Worm (Caenorhabditis elegans) whole organism, L2 larva: ENCODE measurements around the gene decr-1.2.

ENCODE experiments used
- nhr-11 ChIP-seq: fragments of 150-350 bp; optimal IDR thresholded peaks from 2 replicates; lab custom pipeline; 2014; ENCODE audit warnings: missing biosample characterization, missing genetic modification characterization
- nhr-23 ChIP-seq: fragments of 150-350 bp; optimal IDR thresholded peaks from 2 replicates; lab custom pipeline; 2014; ENCODE audit warnings: missing biosample characterization, missing genetic modification reagents, missing genetic modification characterization
- unc-39 ChIP-seq: fragments of 150-350 bp; optimal IDR thresholded peaks from 2 replicates; lab custom pipeline; 2014; ENCODE audit warnings: missing biosample characterization, missing genetic modification characterization

- no peak for TF ChIP-seq nhr-23 (tag; lab: Kevin White, UChicago)
- TF ChIP-seq nhr-11 = peak; percentile 22
- TF ChIP-seq unc-39 = peak; percentile 88
Observed at ce11 chrII:8561227-8561626, 15.8 kb downstream of the decr-1.2 start, which contains the start of gene iff-2.
